Fruit fly (Drosophila melanogaster): ENCODE results near the gene CG31178.

The CG31178 gene

dm6 chr3R:21834234-21835070, 39.1 kb upstream of the CG31178 start:
- TF ChIP-seq h (optimal IDR thresholded peaks at IDR 0.05) = no peak
- no peak for TF ChIP-seq Myc (optimal IDR thresholded peaks at IDR 0.05)
- no peak for TF ChIP-seq psq (optimal IDR thresholded peaks at IDR 0.05)
- TF ChIP-seq Sin3A (optimal IDR thresholded peaks at IDR 0.05) = no peak
- no peak for TF ChIP-seq insv (optimal IDR thresholded peaks at IDR 0.05)
- no peak for TF ChIP-seq ttk (optimal IDR thresholded peaks at IDR 0.05)

dm6 chr3R:21835388-21836200, 37.9 kb upstream of the CG31178 start:
- TF ChIP-seq Myc (optimal IDR thresholded peaks at IDR 0.05) (no peak), psq (optimal IDR thresholded peaks at IDR 0.05) (no peak), Sin3A (optimal IDR thresholded peaks at IDR 0.05) (no peak), insv (optimal IDR thresholded peaks at IDR 0.05) (no peak), h (optimal IDR thresholded peaks at IDR 0.05) (no peak), ttk (optimal IDR thresholded peaks at IDR 0.05) (no peak)

- TF ChIP-seq Sin3A (optimal IDR thresholded peaks at IDR 0.05) (no peak), h (optimal IDR thresholded peaks at IDR 0.05) (no peak), psq (optimal IDR thresholded peaks at IDR 0.05) (no peak), ttk (optimal IDR thresholded peaks at IDR 0.05) (no peak), insv (optimal IDR thresholded peaks at IDR 0.05) (no peak), Myc (optimal IDR thresholded peaks at IDR 0.05) (no peak)
Measured at dm6 chr3R:21836201-21836504, 37.4 kb upstream of the CG31178 start.

- TF ChIP-seq ttk (optimal IDR thresholded peaks at IDR 0.05) = no peak
- TF ChIP-seq psq (optimal IDR thresholded peaks at IDR 0.05) = no peak
- TF ChIP-seq h (optimal IDR thresholded peaks at IDR 0.05) = no peak
- TF ChIP-seq insv (optimal IDR thresholded peaks at IDR 0.05) = no peak
- TF ChIP-seq Sin3A (optimal IDR thresholded peaks at IDR 0.05) = no peak
- TF ChIP-seq Myc (optimal IDR thresholded peaks at IDR 0.05) = no peak
Measured at dm6 chr3R:21836614-21837013, 36.9 kb upstream of the CG31178 start.

dm6 chr3R:21837069-21837977, 36.2 kb upstream of the CG31178 start:
- no peak for TF ChIP-seq ttk (optimal IDR thresholded peaks at IDR 0.05)
- no peak for TF ChIP-seq insv (optimal IDR thresholded peaks at IDR 0.05)
- no peak for TF ChIP-seq h (optimal IDR thresholded peaks at IDR 0.05)
- no peak for TF ChIP-seq Myc (optimal IDR thresholded peaks at IDR 0.05)
- no peak for TF ChIP-seq psq (optimal IDR thresholded peaks at IDR 0.05)
- no peak for TF ChIP-seq Sin3A (optimal IDR thresholded peaks at IDR 0.05)

- no peak for TF ChIP-seq Sin3A (optimal IDR thresholded peaks at IDR 0.05)
- no peak for TF ChIP-seq insv (optimal IDR thresholded peaks at IDR 0.05)
Measured at dm6 chr3R:21838505-21838956, 35.0 kb upstream of the CG31178 start.

dm6 chr3R:21839636-21840035, 33.9 kb upstream of the CG31178 start:
- TF ChIP-seq ttk (optimal IDR thresholded peaks at IDR 0.05) (no peak), Myc (optimal IDR thresholded peaks at IDR 0.05) (no peak), Sin3A (optimal IDR thresholded peaks at IDR 0.05) (no peak), insv (optimal IDR thresholded peaks at IDR 0.05) (no peak), h (optimal IDR thresholded peaks at IDR 0.05) (no peak), psq (optimal IDR thresholded peaks at IDR 0.05) (no peak)

dm6 chr3R:21840432-21840831, 33.1 kb upstream of the CG31178 start:
- no peak for TF ChIP-seq h (optimal IDR thresholded peaks at IDR 0.05)
- TF ChIP-seq Sin3A (optimal IDR thresholded peaks at IDR 0.05) = no peak
- no peak for TF ChIP-seq ttk (optimal IDR thresholded peaks at IDR 0.05)
- no peak for TF ChIP-seq Myc (optimal IDR thresholded peaks at IDR 0.05)
- TF ChIP-seq psq (optimal IDR thresholded peaks at IDR 0.05) = no peak
- no peak for TF ChIP-seq insv (optimal IDR thresholded peaks at IDR 0.05)

dm6 chr3R:21841474-21842376, 31.8 kb upstream of the CG31178 start:
- no peak for TF ChIP-seq Sin3A (optimal IDR thresholded peaks at IDR 0.05)
- no peak for TF ChIP-seq insv (optimal IDR thresholded peaks at IDR 0.05)
- TF ChIP-seq h (optimal IDR thresholded peaks at IDR 0.05) = no peak

dm6 chr3R:21843665-21844064, 29.9 kb upstream of the CG31178 start, which contains the start of gene Gr93b:
Gene Gr93b, minus strand, starts transcription at chr3R:21843765.
- no peak for TF ChIP-seq Sin3A (optimal IDR thresholded peaks at IDR 0.05)
- no peak for TF ChIP-seq ttk (optimal IDR thresholded peaks at IDR 0.05)
- TF ChIP-seq Myc (optimal IDR thresholded peaks at IDR 0.05) = no peak
- no peak for TF ChIP-seq insv (optimal IDR thresholded peaks at IDR 0.05)
- TF ChIP-seq h (optimal IDR thresholded peaks at IDR 0.05) = no peak
- TF ChIP-seq psq (optimal IDR thresholded peaks at IDR 0.05) = no peak

dm6 chr3R:21845165-21845564, 28.4 kb upstream of the CG31178 start, which contains the start of gene Gr93c:
Gene Gr93c, minus strand, starts transcription at chr3R:21845265.
- TF ChIP-seq ttk (optimal IDR thresholded peaks at IDR 0.05) = no peak
- no peak for TF ChIP-seq psq (optimal IDR thresholded peaks at IDR 0.05)
- no peak for TF ChIP-seq Myc (optimal IDR thresholded peaks at IDR 0.05)
- no peak for TF ChIP-seq h (optimal IDR thresholded peaks at IDR 0.05)
- no peak for TF ChIP-seq insv (optimal IDR thresholded peaks at IDR 0.05)
- no peak for TF ChIP-seq Sin3A (optimal IDR thresholded peaks at IDR 0.05)

Measured in Kc167 (cell line).